Fruit fly (Drosophila melanogaster): ENCODE data around the gene gudu.

Gene gudu

dm6 chr2L:7426326-7427066 lies 38.2 kb downstream of the gudu start, which contains the start of gene muc (continued):
- TF ChIP-seq H15 (GFP tag; IDR thresholded peaks at IDR 0.05) (no peak), D19B (GFP tag; optimal IDR thresholded peaks at IDR 0.05) (peak; percentile 11), BEAF-32 (GFP tag; optimal IDR thresholded peaks at IDR 0.05) (peak; percentile 86), scrt (GFP tag; optimal IDR thresholded peaks at IDR 0.05) (no peak), CG12236 (GFP tag; optimal IDR thresholded peaks at IDR 0.05) (no peak), lola (GFP tag; optimal IDR thresholded peaks at IDR 0.05) (peak in 2 of 3 experiments; percentile 52 to 92), CoRest (tag; optimal IDR thresholded peaks at IDR 0.05) (peak; percentile 66), CG18764 (GFP tag; optimal IDR thresholded peaks at IDR 0.05) (peak; percentile 7), Hr39 (optimal IDR thresholded peaks at IDR 0.05) (no peak), vvl (GFP tag; IDR thresholded peaks at IDR 0.05) (peak; percentile 60), CG13287 (GFP tag; IDR thresholded peaks at IDR 0.05; ENCODE audit: partially characterized antibody) (peak; percentile 70), CG6272 (GFP tag; IDR thresholded peaks at IDR 0.05) (no peak), pzg (GFP tag; optimal IDR thresholded peaks at IDR 0.05) (peak; percentile 63), Xrp1 (GFP tag; IDR thresholded peaks at IDR 0.05) (peak; percentile 41; the same call in 1 of the 2 replicates), CG13775 (GFP tag; optimal IDR thresholded peaks at IDR 0.05) (peak; percentile 54), abd-A (tag; optimal IDR thresholded peaks at IDR 0.05) (peak; percentile 53), CG34224 (GFP tag; IDR thresholded peaks at IDR 0.05; ENCODE audit: partially characterized antibody) (no peak), TFAM (GFP tag; optimal IDR thresholded peaks at IDR 0.05) (no peak), CG15601 (tag; optimal IDR thresholded peaks at IDR 0.05) (peak; percentile 33), CG9797 (GFP tag; optimal IDR thresholded peaks at IDR 0.05) (peak; percentile 64), eyg (GFP tag; optimal IDR thresholded peaks at IDR 0.05) (no peak)

- TF ChIP-seq mld (GFP tag; IDR thresholded peaks at IDR 0.05; ENCODE audit: partially characterized antibody) (0 out of 3 replicates have a peak, but pooled peaks have one; percentile 39), pfk (GFP tag; optimal IDR thresholded peaks at IDR 0.05) (peak; percentile 35), B-H1 (GFP tag; IDR thresholded peaks at IDR 0.05) (no peak; the same call in 2 of the 3 replicates), exex (tag; optimal IDR thresholded peaks at IDR 0.05) (peak; percentile 90), CG8359 (GFP tag; optimal IDR thresholded peaks at IDR 0.05; ENCODE audit: borderline replicate concordance) (peak; percentile 19), mirr (GFP tag; optimal IDR thresholded peaks at IDR 0.05) (peak; percentile 73), YL-1 (GFP tag; optimal IDR thresholded peaks at IDR 0.05) (peak; percentile 29), bigmax (GFP tag; optimal IDR thresholded peaks at IDR 0.05) (peak; percentile 89), bbx (GFP tag; IDR thresholded peaks at IDR 0.05; ENCODE audit: partially characterized antibody) (0 out of 2 replicates have a peak, but pooled peaks have one; percentile 7), CG12071 (GFP tag; optimal IDR thresholded peaks at IDR 0.05) (peak; percentile 17), CG7987 (GFP tag; optimal IDR thresholded peaks at IDR 0.05) (peak; percentile 99), CG13123 (GFP tag; optimal IDR thresholded peaks at IDR 0.05) (no peak), Med (GFP tag) (peak; percentile 72), CG7963 (GFP tag; IDR thresholded peaks at IDR 0.05; ENCODE audit: partially characterized antibody) (no peak), Dbx (GFP tag; IDR thresholded peaks at IDR 0.05) (0 out of 3 replicates have a peak, but pooled peaks have one; percentile 7), Stat92E (GFP tag; optimal IDR thresholded peaks at IDR 0.05) (no peak), CG4328 (GFP tag; optimal IDR thresholded peaks at IDR 0.05) (peak; percentile 18), sd (tag; optimal IDR thresholded peaks at IDR 0.05) (peak; percentile 86), gro (GFP tag; optimal IDR thresholded peaks at IDR 0.05) (peak; percentile 8), grn (GFP tag; optimal IDR thresholded peaks at IDR 0.05) (peak; percentile 45), CG10543 (GFP tag; optimal IDR thresholded peaks at IDR 0.05) (peak; percentile 61), CG8290 (GFP tag; optimal IDR thresholded peaks at IDR 0.05) (no peak), CG8290 (tag; optimal IDR thresholded peaks at IDR 0.05) (peak in 1 of 2 experiments; percentile 38), HmgZ (tag; optimal IDR thresholded peaks at IDR 0.05) (peak; percentile 27), CG12744 (GFP tag; optimal IDR thresholded peaks at IDR 0.05) (no peak)
Measured at dm6 chr2L:7427067-7427785, 38.9 kb downstream of the gudu start.

All from whole organism, embryonic.